Fruit fly (Drosophila melanogaster): ENCODE measurements around the gene CG9356.

CG9356 gene

DNA sequence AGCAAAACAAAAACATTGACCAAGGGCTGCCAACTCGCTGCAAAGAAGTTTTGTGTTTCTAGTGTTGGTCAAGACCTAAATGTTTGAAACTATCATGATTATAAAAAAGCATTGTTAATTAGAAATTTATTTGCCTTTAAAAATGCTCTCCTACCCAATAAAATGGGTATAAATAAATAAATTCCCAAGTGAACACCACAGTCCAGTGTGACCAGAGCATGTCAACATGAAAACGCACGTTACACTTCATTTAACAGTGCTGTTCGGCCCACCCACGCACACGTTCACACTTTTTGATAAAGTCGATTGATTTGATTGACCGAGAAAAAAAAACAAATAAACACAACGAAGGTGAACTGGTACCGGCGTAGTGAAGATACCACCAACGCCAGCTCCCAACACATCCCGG is at the start of gene CG9356, which contains the start of the genes BBIP1 and CG8135 (continued):
- TF ChIP-seq CG6854 (GFP tag; optimal IDR thresholded peaks at IDR 0.05): no peak
- no peak for TF ChIP-seq CG6792 (GFP tag; optimal IDR thresholded peaks at IDR 0.05)
- peak; percentile 85 for TF ChIP-seq Sox14 (GFP tag; optimal IDR thresholded peaks at IDR 0.05)
- TF ChIP-seq CG9139 (GFP tag; optimal IDR thresholded peaks at IDR 0.05): no peak
- peak; percentile 61; the same call in 2 of the 3 replicates for TF ChIP-seq CG6163 (GFP tag; IDR thresholded peaks at IDR 0.05)
- TF ChIP-seq Ets96B (tag; optimal IDR thresholded peaks at IDR 0.05): no peak
- no peak for TF ChIP-seq CG1621 (tag; optimal IDR thresholded peaks at IDR 0.05)

dm6 chr3R:9450672-9451071 is 46.6 kb upstream of the CG9356 start:
- TF ChIP-seq CG3032 (tag; optimal IDR thresholded peaks at IDR 0.05): no peak
- no peak for TF ChIP-seq CG15336 (GFP tag; IDR thresholded peaks at IDR 0.05)
- TF ChIP-seq cyc (GFP tag; optimal IDR thresholded peaks at IDR 0.05): no peak
- TF ChIP-seq CG6808 (GFP tag; optimal IDR thresholded peaks at IDR 0.05): no peak
- no peak for TF ChIP-seq CG9139 (GFP tag; optimal IDR thresholded peaks at IDR 0.05)
- TF ChIP-seq Hr4 (GFP tag; optimal IDR thresholded peaks at IDR 0.05): no peak
- TF ChIP-seq CG1621 (tag; optimal IDR thresholded peaks at IDR 0.05): no peak
- no peak for TF ChIP-seq CG4318 (GFP tag; optimal IDR thresholded peaks at IDR 0.05)
- no peak for TF ChIP-seq Smox (GFP tag; optimal IDR thresholded peaks at IDR 0.05)
- TF ChIP-seq Met (GFP tag; optimal IDR thresholded peaks at IDR 0.05): no peak
- TF ChIP-seq CG11902 (GFP tag; optimal IDR thresholded peaks at IDR 0.05): no peak
- no peak for TF ChIP-seq Gug (GFP tag; IDR thresholded peaks at IDR 0.05)
- no peak for TF ChIP-seq eg (GFP tag; IDR thresholded peaks at IDR 0.05)
- TF ChIP-seq fkh (GFP tag; optimal IDR thresholded peaks at IDR 0.05): no peak
- TF ChIP-seq CG6163 (GFP tag; IDR thresholded peaks at IDR 0.05): no peak
- TF ChIP-seq esn (GFP tag; optimal IDR thresholded peaks at IDR 0.05): no peak
- TF ChIP-seq fd59A (GFP tag; optimal IDR thresholded peaks at IDR 0.05): no peak

DNA sequence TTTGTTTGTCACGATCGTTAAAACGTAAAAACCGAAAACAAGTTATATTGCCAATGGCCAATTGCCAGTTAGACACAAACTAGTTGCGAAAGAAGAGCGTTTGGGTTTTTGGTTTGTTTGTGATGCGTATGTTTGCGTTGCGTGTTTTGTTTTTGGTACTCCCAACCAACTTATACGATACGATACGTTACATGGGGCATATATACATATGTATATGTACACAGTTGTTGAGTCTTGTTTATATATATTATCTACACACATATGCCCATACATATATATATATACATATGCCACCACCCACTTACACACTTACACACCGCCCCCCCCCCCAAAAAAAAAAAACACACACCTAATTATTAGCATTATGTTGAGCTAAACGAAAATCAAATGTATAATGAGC is 44.3 kb upstream of the CG9356 start:
- TF ChIP-seq fd59A (GFP tag; optimal IDR thresholded peaks at IDR 0.05): no peak
- TF ChIP-seq Eip75B (GFP tag; optimal IDR thresholded peaks at IDR 0.05): no peak
- no peak for TF ChIP-seq lz (GFP tag; optimal IDR thresholded peaks at IDR 0.05)
- no peak for TF ChIP-seq pdm3 (GFP tag; optimal IDR thresholded peaks at IDR 0.05)
- TF ChIP-seq spab (GFP tag; optimal IDR thresholded peaks at IDR 0.05): no peak
- TF ChIP-seq CG31627 (GFP tag; optimal IDR thresholded peaks at IDR 0.05): no peak
- TF ChIP-seq Blimp-1 (GFP tag; optimal IDR thresholded peaks at IDR 0.05): no peak
- no peak for TF ChIP-seq cyc (GFP tag; optimal IDR thresholded peaks at IDR 0.05)
- no peak for TF ChIP-seq CG6163 (GFP tag; IDR thresholded peaks at IDR 0.05)

- TF ChIP-seq spab (GFP tag; optimal IDR thresholded peaks at IDR 0.05) (no peak), fd59A (GFP tag; optimal IDR thresholded peaks at IDR 0.05) (no peak), Hr39 (GFP tag; optimal IDR thresholded peaks at IDR 0.05) (no peak), CG11762 (GFP tag; optimal IDR thresholded peaks at IDR 0.05; ENCODE audit: insufficient read depth) (no peak), CG11902 (GFP tag; optimal IDR thresholded peaks at IDR 0.05) (no peak), Eip75B (GFP tag; optimal IDR thresholded peaks at IDR 0.05) (no peak), CG8319 (GFP tag; optimal IDR thresholded peaks at IDR 0.05) (no peak), CG8119 (GFP tag; IDR thresholded peaks at IDR 0.05) (no peak), Eip93F (GFP tag; optimal IDR thresholded peaks at IDR 0.05) (no peak), CG1621 (tag; optimal IDR thresholded peaks at IDR 0.05) (no peak), Smox (GFP tag; optimal IDR thresholded peaks at IDR 0.05) (no peak), CG9139 (GFP tag; optimal IDR thresholded peaks at IDR 0.05) (no peak), pdm3 (GFP tag; optimal IDR thresholded peaks at IDR 0.05) (no peak), esn (GFP tag; optimal IDR thresholded peaks at IDR 0.05) (no peak), CG6808 (GFP tag; optimal IDR thresholded peaks at IDR 0.05) (no peak)
Measured at dm6 chr3R:9441996-9442395, 37.9 kb upstream of the CG9356 start.

DNA sequence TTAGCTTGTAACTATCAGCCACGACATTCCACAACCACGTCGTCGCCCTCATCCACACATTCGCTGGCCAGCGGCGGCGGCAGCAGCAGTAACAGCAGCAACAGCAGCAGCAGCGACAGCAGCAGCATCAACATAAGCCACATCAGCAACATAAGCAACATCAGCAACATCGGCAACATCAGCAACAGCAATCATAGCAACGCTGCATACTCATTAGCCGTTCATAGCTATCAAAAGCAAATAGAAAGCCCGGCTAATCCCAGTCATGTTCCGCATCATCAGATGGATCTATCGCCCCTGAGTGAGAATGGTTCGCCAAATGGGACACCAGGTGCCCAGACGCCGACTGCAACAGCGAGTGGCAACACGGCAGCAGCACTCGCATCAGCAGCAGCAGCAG is 37.1 kb upstream of the CG9356 start:
- TF ChIP-seq Ets96B (tag; optimal IDR thresholded peaks at IDR 0.05) (no peak), CG6792 (GFP tag; optimal IDR thresholded peaks at IDR 0.05) (no peak), Sox14 (GFP tag; optimal IDR thresholded peaks at IDR 0.05) (no peak), Sox102F (GFP tag; optimal IDR thresholded peaks at IDR 0.05) (no peak), fkh (GFP tag; optimal IDR thresholded peaks at IDR 0.05) (no peak), svp (GFP tag) (no peak), CG15336 (GFP tag; IDR thresholded peaks at IDR 0.05) (no peak), CG6276 (GFP tag; optimal IDR thresholded peaks at IDR 0.05) (no peak), CG6854 (GFP tag; optimal IDR thresholded peaks at IDR 0.05) (no peak), salr (GFP tag; optimal IDR thresholded peaks at IDR 0.05) (no peak), CG31627 (GFP tag; optimal IDR thresholded peaks at IDR 0.05) (no peak), CG6163 (GFP tag; IDR thresholded peaks at IDR 0.05) (no peak), acj6 (GFP tag; optimal IDR thresholded peaks at IDR 0.05) (no peak)

All from whole organism, prepupa.